Worm (Caenorhabditis elegans): ENCODE results near the gene F47E1.2.

- TF ChIP-seq blmp-1 (tag; optimal IDR thresholded peaks at IDR 0.05), result no peak
- no peak for TF ChIP-seq unc-62 (GFP tag; optimal IDR thresholded peaks at IDR 0.05)
- TF ChIP-seq unc-39 (tag; optimal IDR thresholded peaks at IDR 0.05), result no peak
- TF ChIP-seq snpc-4 (tag; optimal IDR thresholded peaks at IDR 0.05), result no peak
- TF ChIP-seq nhr-76 (tag; optimal IDR thresholded peaks at IDR 0.05), result no peak
- no peak for TF ChIP-seq lin-32 (GFP tag; optimal IDR thresholded peaks at IDR 0.05)
- TF ChIP-seq ces-1 (GFP tag; optimal IDR thresholded peaks at IDR 0.05), result no peak
- TF ChIP-seq zip-8 (tag; optimal IDR thresholded peaks at IDR 0.05), result no peak
- TF ChIP-seq nhr-12 (tag; optimal IDR thresholded peaks at IDR 0.05), result no peak
- no peak for TF ChIP-seq sptf-1 (tag; optimal IDR thresholded peaks at IDR 0.05)
- no peak for TF ChIP-seq elt-1 (tag; optimal IDR thresholded peaks at IDR 0.05; ENCODE audit: borderline replicate concordance, insufficient read depth)
Observed at ce11 chrX:9103048-9103447, 45.6 kb downstream of the F47E1.2 start.
